Worm (Caenorhabditis elegans) whole organism, midembryonic: Measurements from ENCODE around the gene efa-6.

Experiments used
- cog-1 ChIP-seq: sonication (generic microtip); optimal IDR thresholded peaks from 2 replicates; lab custom pipeline; 2016; ENCODE audit warnings: missing genetic modification characterization, missing compliant biosample characterization
- flt-1 ChIP-seq: fragments of 200-800 bp; sonication (Bioruptor generic); IDR thresholded peaks from 2 replicates; pipeline ENCODE4 v1.3.6; 2022; ENCODE audit warnings: missing genetic modification characterization, missing compliant biosample characterization
- ref-1 ChIP-seq: fragments of 200-800 bp; sonication (Bioruptor generic); conservative IDR thresholded peaks from 2 replicates; pipeline ENCODE4 v1.3.6; 2022; ENCODE audit warnings: missing genetic modification reagents, missing genetic modification characterization, missing compliant biosample characterization
- ztf-29 ChIP-seq: fragments of 200-800 bp; sonication (Bioruptor generic); IDR thresholded peaks from 2 replicates; pipeline ENCODE4 v1.3.6; 2022; ENCODE audit warnings: missing genetic modification reagents, missing genetic modification characterization, missing compliant biosample characterization

- no peak for TF ChIP-seq cog-1 (tag; lab: Kevin White, UChicago)
- no peak for TF ChIP-seq flt-1 (GFP tag; lab: Robert Waterston, UW)
- TF ChIP-seq ztf-29 (GFP tag; lab: Robert Waterston, UW): no peak
- no peak for TF ChIP-seq ref-1 (GFP tag; lab: Robert Waterston, UW)
These were observed 17.9 kb upstream of the efa-6 start for ce11 chrIV:12632430-12632829.
